Worm (Caenorhabditis elegans): ENCODE data around the gene sedl-1.

DNA sequence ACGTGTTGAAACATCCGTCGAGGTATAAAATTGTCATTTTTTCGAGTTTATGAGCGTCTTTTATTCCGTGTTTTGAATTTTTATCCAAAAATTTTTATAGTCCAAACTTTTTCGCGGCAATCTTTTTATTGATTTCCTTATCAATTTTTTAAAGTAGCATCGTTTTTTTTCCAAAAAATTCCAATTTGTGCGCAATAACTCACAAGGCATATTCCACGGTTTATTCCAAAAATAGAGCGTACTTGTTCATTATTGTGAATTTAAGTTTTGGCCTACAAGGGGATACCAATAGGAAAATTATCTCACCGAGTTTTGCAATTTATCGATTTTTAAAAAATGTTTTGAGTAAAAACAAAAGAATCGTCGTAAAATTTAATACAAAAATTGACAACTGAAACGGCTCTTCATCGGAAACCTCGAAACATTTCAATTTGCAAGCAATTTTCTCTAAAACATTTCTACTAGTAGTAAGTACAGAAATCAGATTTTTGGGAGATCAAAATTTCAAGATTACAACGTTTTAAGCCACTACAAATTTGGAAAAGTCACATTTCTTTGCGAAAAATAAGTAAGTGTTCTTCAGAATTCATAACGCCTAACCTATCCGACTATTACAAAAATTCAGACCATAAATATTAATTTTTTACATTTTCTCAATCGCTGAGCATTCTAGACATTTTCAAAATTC, 3.6 kb upstream of the sedl-1 start:
- TF ChIP-seq nhr-28 (tag; optimal IDR thresholded peaks at IDR 0.05): no peak
- TF ChIP-seq nhr-77 (tag; optimal IDR thresholded peaks at IDR 0.05): no peak
- no peak for TF ChIP-seq nhr-67 (tag; optimal IDR thresholded peaks at IDR 0.05)
- peak; percentile 28 for TF ChIP-seq ceh-28 (tag; optimal IDR thresholded peaks at IDR 0.05)
- no peak for TF ChIP-seq unc-62 (GFP tag; optimal IDR thresholded peaks at IDR 0.05)
- TF ChIP-seq ztf-11 (tag; optimal IDR thresholded peaks at IDR 0.05): no peak
- no peak for TF ChIP-seq nhr-11 (tag; optimal IDR thresholded peaks at IDR 0.05)
